Fruit fly (Drosophila melanogaster) whole organism, pupa: ENCODE measurements around the gene CG43307.

Source experiments
- Ets98B ChIP-seq: fragments of 200-800 bp; sonication (Bioruptor generic); IDR thresholded peaks from 2 replicates; pipeline ENCODE4 v1.3.6; 2022; ENCODE audit warnings: missing biosample characterization, missing genetic modification characterization
- Pif1A ChIP-seq: fragments of 200-800 bp; sonication (Bioruptor generic); optimal IDR thresholded peaks from 3 replicates; lab custom pipeline; 2016; ENCODE audit warnings: missing biosample characterization, missing genetic modification characterization
- Pif1B ChIP-seq: fragments of 200-800 bp; sonication (Bioruptor generic); optimal IDR thresholded peaks from 3 replicates; lab custom pipeline; 2016; ENCODE audit warnings: missing biosample characterization, missing genetic modification characterization
- fd96Ca ChIP-seq: fragments of 200-800 bp; sonication (Bioruptor generic); IDR thresholded peaks from 3 replicates; pipeline ENCODE4 v1.3.6; 2022; ENCODE audit warnings: missing biosample characterization, missing genetic modification characterization
- rn ChIP-seq: fragments of 200-800 bp; sonication (Bioruptor generic); IDR thresholded peaks from 2 replicates; pipeline ENCODE4 v1.3.6; 2022; ENCODE audit warnings: missing biosample characterization, missing genetic modification characterization

DNA sequence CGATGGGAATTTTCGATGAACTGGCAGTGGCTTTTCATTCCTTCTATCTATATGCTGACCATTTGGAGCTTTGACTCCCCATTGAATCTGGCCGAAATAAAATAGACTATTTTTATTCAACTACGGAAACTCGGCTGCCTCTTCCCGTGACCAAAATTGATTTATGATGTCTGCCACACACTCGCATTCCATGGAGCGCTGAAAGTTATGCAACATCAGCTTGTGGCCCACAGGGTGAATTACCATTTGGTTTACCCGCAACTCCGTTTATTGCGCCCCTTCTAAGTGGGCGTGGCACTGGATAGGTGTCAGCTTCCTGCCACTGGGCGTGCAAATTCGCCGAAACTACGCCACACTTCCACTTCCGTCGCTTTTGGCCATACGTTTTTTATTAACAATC is 18.3 kb upstream of the CG43307 start:
- no peak for TF ChIP-seq rn (GFP tag; lab: Robert Waterston, UW)
- TF ChIP-seq fd96Ca (GFP tag; lab: Robert Waterston, UW), result no peak
- TF ChIP-seq Pif1B (GFP tag; lab: Kevin White, UChicago), result no peak
- no peak for TF ChIP-seq Ets98B (GFP tag; lab: Robert Waterston, UW)
- no peak for TF ChIP-seq Pif1A
